Worm (Caenorhabditis elegans) whole organism, L4/young adult: Measurements from ENCODE around the gene F43B10.1.

ENCODE experiments used
- W03F9.2 ChIP-seq: fragments of 150-350 bp; optimal IDR thresholded peaks from 2 replicates; lab custom pipeline; 2014; ENCODE audit warnings: missing biosample characterization, missing genetic modification characterization
- dao-5 ChIP-seq: sonication (generic microtip); optimal IDR thresholded peaks from 2 replicates; lab custom pipeline; 2016; ENCODE audit warnings: missing genotype, missing genetic modification characterization, moderate library complexity, missing compliant biosample characterization

DNA sequence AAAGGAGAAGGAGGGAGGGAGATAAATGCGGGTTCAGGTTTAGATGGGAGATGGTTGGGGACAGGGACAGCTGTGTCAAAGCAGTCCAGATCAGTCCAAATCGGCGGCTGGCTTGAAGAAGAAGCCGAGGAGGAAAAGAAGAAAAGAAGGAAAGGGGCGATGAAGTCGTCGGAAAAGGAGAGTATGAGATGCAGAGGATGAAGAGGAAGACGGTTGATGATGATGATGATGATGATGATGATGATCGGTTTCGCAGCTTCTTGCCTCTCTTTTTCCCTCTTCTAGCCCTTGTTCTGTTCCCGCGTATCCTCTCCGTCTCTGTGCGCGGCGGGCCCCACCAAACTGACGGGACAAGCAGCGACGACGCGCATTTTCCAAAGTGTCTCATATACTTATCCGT, 35.8 kb downstream of the F43B10.1 start:
- TF ChIP-seq W03F9.2, result no peak
- TF ChIP-seq dao-5, result no peak
